Worm (Caenorhabditis elegans) whole organism, late embryonic: Measurements from ENCODE around the gene cest-8.
A peak's percentile ranks its signal among the peaks of the same experiment; 100 is the strongest.

ENCODE experiments used
- K02D7.2 ChIP-seq: sonication (generic microtip); optimal IDR thresholded peaks from 2 replicates; lab custom pipeline; 2017; ENCODE audit warnings: mild to moderate bottlenecking, missing genetic modification characterization, missing compliant biosample characterization
- T23F11.4 ChIP-seq: fragments of 200-800 bp; sonication (Bioruptor generic); optimal IDR thresholded peaks from 2 replicates; lab custom pipeline; 2018; ENCODE audit warnings: mild to moderate bottlenecking, missing genetic modification characterization, missing compliant biosample characterization
- ahr-1 ChIP-seq: sonication (generic microtip); optimal IDR thresholded peaks from 2 replicates; lab custom pipeline; 2016; ENCODE audit warnings: missing genetic modification characterization, missing compliant biosample characterization
- ceh-18 ChIP-seq: sonication (generic microtip); optimal IDR thresholded peaks from 2 replicates; lab custom pipeline; 2016; ENCODE audit warnings: missing genetic modification characterization, missing compliant biosample characterization
- ceh-2 ChIP-seq: sonication (generic microtip); optimal IDR thresholded peaks from 2 replicates; lab custom pipeline; 2016; ENCODE audit warnings: missing genotype, missing genetic modification characterization, missing compliant biosample characterization
- ceh-30 ChIP-seq: fragments of 150-350 bp; optimal IDR thresholded peaks from 2 replicates; lab custom pipeline; 2014; ENCODE audit warnings: missing biosample characterization, missing genetic modification characterization
- ceh-31 ChIP-seq: sonication (generic microtip); optimal IDR thresholded peaks from 2 replicates; lab custom pipeline; 2016; ENCODE audit warnings: missing genetic modification characterization, missing compliant biosample characterization
- ceh-9 ChIP-seq: sonication (generic microtip); optimal IDR thresholded peaks from 2 replicates; lab custom pipeline; 2016; ENCODE audit warnings: mild to moderate bottlenecking, missing genetic modification characterization, inconsistent platforms, missing compliant biosample characterization
- dmd-4 ChIP-seq: sonication (generic microtip); optimal IDR thresholded peaks from 2 replicates; lab custom pipeline; 2016; ENCODE audit warnings: borderline replicate concordance, missing genetic modification characterization, missing compliant biosample characterization
- elt-2 ChIP-seq: sonication (generic microtip); optimal IDR thresholded peaks from 2 replicates; lab custom pipeline; 2016; ENCODE audit warnings: missing genetic modification reagents, missing genetic modification characterization, missing compliant biosample characterization
- elt-4 ChIP-seq: sonication (generic microtip); optimal IDR thresholded peaks from 2 replicates; lab custom pipeline; 2016; ENCODE audit warnings: missing genetic modification characterization, missing compliant biosample characterization
- ets-4 ChIP-seq: sonication (generic microtip); optimal IDR thresholded peaks from 2 replicates; lab custom pipeline; 2016; ENCODE audit warnings: missing genetic modification characterization, missing compliant biosample characterization
- fax-1 ChIP-seq: sonication (generic microtip); optimal IDR thresholded peaks from 2 replicates; lab custom pipeline; 2016; ENCODE audit warnings: missing genotype, missing genetic modification characterization, missing compliant biosample characterization
- fkh-10 ChIP-seq: fragments of 150-350 bp; optimal IDR thresholded peaks from 2 replicates; lab custom pipeline; 2014; ENCODE audit warnings: missing biosample characterization, missing genetic modification reagents, missing genetic modification characterization
- fkh-6 ChIP-seq: sonication (generic microtip); optimal IDR thresholded peaks from 2 replicates; lab custom pipeline; 2016; ENCODE audit warnings: missing genetic modification characterization, missing compliant biosample characterization
- gmeb-2 ChIP-seq: sonication (generic microtip); optimal IDR thresholded peaks from 2 replicates; lab custom pipeline; 2016; ENCODE audit warnings: missing genetic modification characterization, inconsistent platforms, missing compliant biosample characterization
- hlh-13 ChIP-seq: fragments of 200-800 bp; sonication (Bioruptor generic); optimal IDR thresholded peaks from 2 replicates; lab custom pipeline; 2018; ENCODE audit warnings: mild to moderate bottlenecking, missing genetic modification characterization, missing compliant biosample characterization
- hlh-30 ChIP-seq: sonication (generic microtip); optimal IDR thresholded peaks from 2 replicates; lab custom pipeline; 2017; ENCODE audit warnings: antibody characterized with exemption, missing genetic modification characterization, missing compliant biosample characterization; ENCODE audit not compliant: insufficient read depth
- hlh-8 ChIP-seq: sonication (generic microtip); optimal IDR thresholded peaks from 2 replicates; lab custom pipeline; 2016; ENCODE audit warnings: missing genotype, missing genetic modification characterization, missing compliant biosample characterization
- mec-3 ChIP-seq: sonication (generic microtip); optimal IDR thresholded peaks from 2 replicates; lab custom pipeline; 2016; ENCODE audit warnings: borderline replicate concordance, missing genetic modification characterization, missing compliant biosample characterization
- nfya-1 ChIP-seq: sonication (generic microtip); optimal IDR thresholded peaks from 2 replicates; lab custom pipeline; 2017; ENCODE audit warnings: missing genetic modification characterization, mild to moderate bottlenecking, missing compliant biosample characterization, antibody characterized with exemption, moderate library complexity
- nhr-11 ChIP-seq: fragments of 150-350 bp; optimal IDR thresholded peaks from 2 replicates; lab custom pipeline; 2014; ENCODE audit warnings: missing biosample characterization, missing genetic modification characterization
- nhr-232 ChIP-seq: sonication (generic microtip); optimal IDR thresholded peaks from 2 replicates; lab custom pipeline; 2016; ENCODE audit warnings: missing genetic modification characterization, missing compliant biosample characterization
- npax-4 ChIP-seq: sonication (generic microtip); optimal IDR thresholded peaks from 2 replicates; lab custom pipeline; 2016; ENCODE audit warnings: missing genetic modification characterization, missing compliant biosample characterization
- odd-2 ChIP-seq: sonication (generic microtip); optimal IDR thresholded peaks from 2 replicates; lab custom pipeline; 2017; ENCODE audit warnings: antibody characterized with exemption, mild to moderate bottlenecking, missing genetic modification characterization, missing compliant biosample characterization
- pha-2 ChIP-seq: sonication (generic microtip); optimal IDR thresholded peaks from 2 replicates; lab custom pipeline; 2017; ENCODE audit warnings: mild to moderate bottlenecking, missing genetic modification characterization, missing compliant biosample characterization
- pros-1 ChIP-seq: fragments of 150-350 bp; optimal IDR thresholded peaks from 2 replicates; lab custom pipeline; 2014; ENCODE audit warnings: missing biosample characterization, missing genetic modification reagents, missing genetic modification characterization
- sdc-2 ChIP-seq: sonication (generic microtip); optimal IDR thresholded peaks from 2 replicates; lab custom pipeline; 2016; ENCODE audit warnings: missing genotype, missing genetic modification characterization, missing compliant biosample characterization
- syd-9 ChIP-seq: sonication (generic microtip); optimal IDR thresholded peaks from 2 replicates; lab custom pipeline; 2016; ENCODE audit warnings: mild to moderate bottlenecking, missing genetic modification characterization, moderate library complexity, missing compliant biosample characterization
- tbx-2 ChIP-seq: sonication (generic microtip); optimal IDR thresholded peaks from 2 replicates; lab custom pipeline; 2016; ENCODE audit warnings: missing genetic modification characterization, missing compliant biosample characterization
- unc-42 ChIP-seq: sonication (generic microtip); optimal IDR thresholded peaks from 2 replicates; lab custom pipeline; 2016; ENCODE audit warnings: missing genotype, missing genetic modification characterization, missing compliant biosample characterization
- unc-55 ChIP-seq: sonication (generic microtip); optimal IDR thresholded peaks from 2 replicates; lab custom pipeline; 2017; ENCODE audit warnings: missing biosample characterization, missing genetic modification reagents, missing genetic modification characterization
- unc-86 ChIP-seq: sonication (generic microtip); optimal IDR thresholded peaks from 2 replicates; lab custom pipeline; 2016; ENCODE audit warnings: missing genetic modification characterization, missing compliant biosample characterization
- zip-5 ChIP-seq: sonication (generic microtip); optimal IDR thresholded peaks from 2 replicates; lab custom pipeline; 2016; ENCODE audit warnings: missing genetic modification characterization, missing compliant biosample characterization
- ztf-16 ChIP-seq: sonication (generic microtip); optimal IDR thresholded peaks from 2 replicates; lab custom pipeline; 2017; ENCODE audit warnings: missing genetic modification characterization, missing compliant biosample characterization

Gene cest-8

ce11 chrX:12186592-12186991, 32.9 kb upstream of the cest-8 start:
- TF ChIP-seq npax-4 (tag; lab: Kevin White, UChicago) (no peak), nhr-232 (tag; lab: Kevin White, UChicago) (no peak), tbx-2 (no peak), fkh-10 (GFP tag; lab: Kevin White, UChicago) (no peak), unc-86 (tag; lab: Kevin White, UChicago) (no peak), ceh-9 (tag; lab: Kevin White, UChicago) (no peak), pros-1 (tag; lab: Kevin White, UChicago) (no peak), zip-5 (no peak), elt-2 (tag; lab: Kevin White, UChicago) (no peak), elt-4 (tag; lab: Kevin White, UChicago) (no peak), mec-3 (tag; lab: Kevin White, UChicago) (no peak), sdc-2 (tag; lab: Kevin White, UChicago) (no peak), hlh-8 (no peak), gmeb-2 (tag; lab: Kevin White, UChicago) (no peak), ceh-2 (tag; lab: Kevin White, UChicago) (no peak), unc-42 (no peak), syd-9 (tag; lab: Kevin White, UChicago) (no peak), hlh-30 (tag; lab: Kevin White, UChicago) (no peak)

ce11 chrX:12188280-12189071, 31.0 kb upstream of the cest-8 start:
- TF ChIP-seq ceh-31 (tag; lab: Kevin White, UChicago) (no peak), unc-55 (GFP tag; lab: Kevin White, UChicago) (peak; percentile 20)

DNA sequence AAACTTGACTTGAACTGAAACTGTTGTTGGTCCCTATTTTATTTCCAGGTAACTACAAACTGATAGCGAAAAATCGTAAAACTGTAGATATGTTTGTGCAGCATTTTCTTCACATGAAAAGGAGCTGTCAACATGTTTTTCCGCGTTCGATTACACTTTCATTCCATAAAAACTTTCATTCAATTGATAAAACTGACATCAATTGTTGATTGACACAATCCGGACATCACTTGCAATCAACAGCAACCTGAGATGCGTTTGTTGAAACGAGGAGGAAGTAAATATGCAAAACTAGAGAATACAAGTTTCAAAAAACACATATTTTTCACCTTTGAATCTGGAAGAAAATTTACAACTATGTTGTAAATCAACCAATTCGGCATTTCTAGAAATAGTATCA, 22.1 kb upstream of the cest-8 start:
- TF ChIP-seq hlh-30 (tag; lab: Kevin White, UChicago): no peak
- TF ChIP-seq elt-4 (tag; lab: Kevin White, UChicago): no peak
- no peak for TF ChIP-seq hlh-13
- TF ChIP-seq mec-3 (tag; lab: Kevin White, UChicago): no peak
- no peak for TF ChIP-seq pros-1 (tag; lab: Kevin White, UChicago)
- TF ChIP-seq pha-2: no peak
- TF ChIP-seq ceh-30 (tag; lab: Kevin White, UChicago): no peak
- no peak for TF ChIP-seq odd-2 (tag; lab: Kevin White, UChicago)
- no peak for TF ChIP-seq syd-9 (tag; lab: Kevin White, UChicago)
- no peak for TF ChIP-seq fax-1 (tag; lab: Kevin White, UChicago)
- TF ChIP-seq T23F11.4 (GFP tag; lab: Kevin White, UChicago): no peak
- TF ChIP-seq ceh-2 (tag; lab: Kevin White, UChicago): no peak
- TF ChIP-seq ceh-18: no peak
- no peak for TF ChIP-seq unc-86 (tag; lab: Kevin White, UChicago)
- TF ChIP-seq, all 69 proteins: peak for 0

DNA sequence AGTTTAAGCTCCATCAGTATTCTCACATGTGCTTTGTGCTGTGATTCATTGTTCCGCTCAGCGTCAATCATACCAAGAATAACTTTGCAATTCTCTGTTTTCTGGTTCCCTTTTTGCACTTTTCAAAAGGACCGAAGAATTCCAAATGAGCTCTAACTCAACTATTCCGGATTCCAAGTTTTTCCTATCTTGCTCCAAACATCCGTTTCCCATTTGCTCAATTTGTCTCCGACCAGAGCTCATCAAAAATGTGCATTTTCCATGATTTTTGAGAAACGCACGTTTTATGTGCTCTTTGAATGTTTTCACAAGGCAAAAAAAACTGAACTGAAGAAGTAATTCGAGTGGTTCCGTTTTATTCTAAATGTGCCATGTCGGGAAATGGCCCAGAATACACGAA, 21.2 kb upstream of the cest-8 start:
- TF ChIP-seq syd-9 (tag; lab: Kevin White, UChicago) (no peak), unc-42 (peak; percentile 22)

DNA sequence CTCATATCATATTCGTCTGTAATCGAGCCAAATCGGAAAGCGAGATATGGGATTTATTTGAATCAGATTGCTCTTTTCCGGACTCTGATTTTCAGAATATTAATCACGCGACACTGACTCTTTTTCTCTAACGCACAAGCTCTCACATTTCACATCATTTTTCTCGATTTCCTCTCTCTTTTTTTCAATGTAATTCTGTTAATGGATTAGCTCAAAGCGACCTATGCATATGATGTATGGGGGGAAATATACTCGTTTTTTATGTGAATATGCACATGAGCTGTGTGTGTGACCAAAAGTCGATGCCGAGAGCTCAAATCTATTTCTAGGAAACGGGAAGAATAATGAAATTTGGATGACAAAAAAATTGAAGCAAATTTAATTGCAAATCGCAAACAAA, 18.9 kb upstream of the cest-8 start:
- TF ChIP-seq ceh-30 (tag; lab: Kevin White, UChicago): no peak
- TF ChIP-seq ets-4 (tag; lab: Kevin White, UChicago): no peak
- TF ChIP-seq ahr-1 (tag; lab: Kevin White, UChicago): no peak
- TF ChIP-seq K02D7.2 (tag; lab: Kevin White, UChicago): no peak
- TF ChIP-seq odd-2 (tag; lab: Kevin White, UChicago): no peak
- no peak for TF ChIP-seq zip-5
- no peak for TF ChIP-seq syd-9 (tag; lab: Kevin White, UChicago)
- no peak for TF ChIP-seq hlh-8
- TF ChIP-seq dmd-4 (tag; lab: Kevin White, UChicago): no peak
- TF ChIP-seq nhr-11 (tag; lab: Kevin White, UChicago): no peak
- TF ChIP-seq pha-2: no peak
- TF ChIP-seq ceh-2 (tag; lab: Kevin White, UChicago): no peak
- no peak for TF ChIP-seq elt-2 (tag; lab: Kevin White, UChicago)
- no peak for TF ChIP-seq nfya-1 (tag; lab: Kevin White, UChicago)
- no peak for TF ChIP-seq ztf-16
- TF ChIP-seq fkh-6 (tag; lab: Kevin White, UChicago): no peak
- no peak for TF ChIP-seq unc-42
- TF ChIP-seq, all 69 proteins: peak for 0
